Worm (Caenorhabditis elegans): ENCODE results near the gene srh-3.

DNA sequence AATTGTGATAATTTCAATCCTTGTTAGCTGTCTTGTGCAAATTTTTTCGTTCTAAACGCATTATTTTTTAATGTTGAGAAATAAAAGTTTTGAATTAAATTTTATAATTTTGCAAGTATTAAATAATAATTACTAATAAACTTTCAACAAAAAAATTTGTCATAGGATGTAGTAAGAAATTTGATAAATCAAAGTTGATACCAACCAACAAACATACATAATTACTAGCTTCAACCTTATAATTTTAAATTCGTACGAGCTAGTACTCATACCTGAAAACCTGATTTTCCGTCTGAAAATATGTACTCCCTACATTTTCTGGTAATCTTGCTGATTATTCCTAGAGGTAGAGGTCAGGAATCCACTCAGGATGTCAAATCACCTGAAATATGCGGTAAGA, 31.3 kb upstream of the srh-3 start, which contains the start of gene irld-44:
- TF ChIP-seq nhr-12 (tag; optimal IDR thresholded peaks at IDR 0.05) (no peak), nhr-76 (tag; optimal IDR thresholded peaks at IDR 0.05) (no peak), ceh-39 (tag; optimal IDR thresholded peaks at IDR 0.05) (no peak), nhr-237 (tag; optimal IDR thresholded peaks at IDR 0.05) (no peak), sptf-1 (tag; optimal IDR thresholded peaks at IDR 0.05) (no peak), mab-5 (tag; optimal IDR thresholded peaks at IDR 0.05) (no peak), elt-3 (tag; optimal IDR thresholded peaks at IDR 0.05) (no peak), ztf-11 (tag; optimal IDR thresholded peaks at IDR 0.05) (no peak), lsy-2 (tag; optimal IDR thresholded peaks at IDR 0.05) (no peak), drap-1 (GFP tag; optimal IDR thresholded peaks at IDR 0.05) (no peak), unc-62 (GFP tag; optimal IDR thresholded peaks at IDR 0.05) (no peak), ceh-83 (GFP tag; optimal IDR thresholded peaks at IDR 0.05) (no peak), blmp-1 (tag; optimal IDR thresholded peaks at IDR 0.05) (no peak)
